Worm (Caenorhabditis elegans): ENCODE measurements around the gene gphr-1.
A peak's percentile ranks its signal among the peaks of the same experiment; 100 is the strongest.

The gphr-1 gene

ce11 chrIII:12186111-12186510, 32.7 kb upstream of the gphr-1 start, which contains the start of gene lury-1:
Gene lury-1, plus strand, starts transcription at chrIII:12186411.
- TF ChIP-seq Y53F4B.3 (GFP tag; IDR thresholded peaks at IDR 0.05) (no peak), nhr-80 (tag; optimal IDR thresholded peaks at IDR 0.05) (no peak), hmg-1.2 (GFP tag; IDR thresholded peaks at IDR 0.05) (no peak), aptf-2 (GFP tag; conservative IDR thresholded peaks at IDR 0.05) (no peak), ZK185.1 (tag; optimal IDR thresholded peaks at IDR 0.05; ENCODE audit: poor library complexity, severe bottlenecking) (no peak), hlh-26 (GFP tag; conservative IDR thresholded peaks at IDR 0.05) (no peak), mxl-1 (tag; optimal IDR thresholded peaks at IDR 0.05) (no peak), pbrm-1 (GFP tag; IDR thresholded peaks at IDR 0.05) (no peak), nfya-1 (tag; optimal IDR thresholded peaks at IDR 0.05; ENCODE audit: borderline replicate concordance, insufficient read depth) (no peak), bed-2 (GFP tag; IDR thresholded peaks at IDR 0.05) (no peak), sptf-2 (GFP tag; optimal IDR thresholded peaks at IDR 0.05) (no peak), zfh-2 (GFP tag; conservative IDR thresholded peaks at IDR 0.05) (no peak), ccch-3 (GFP tag; optimal IDR thresholded peaks at IDR 0.05) (no peak), bed-1 (GFP tag; IDR thresholded peaks at IDR 0.05) (no peak), F49E8.2 (tag; optimal IDR thresholded peaks at IDR 0.05; ENCODE audit: insufficient read depth) (no peak)

ce11 chrIII:12188236-12188635, 30.6 kb upstream of the gphr-1 start:
- no peak for TF ChIP-seq lin-40 (tag; optimal IDR thresholded peaks at IDR 0.05)
- TF ChIP-seq egl-18 (GFP tag; IDR thresholded peaks at IDR 0.05), result no peak
- TF ChIP-seq gei-17 (GFP tag; optimal IDR thresholded peaks at IDR 0.05), result no peak
- TF ChIP-seq ztf-6 (GFP tag; IDR thresholded peaks at IDR 0.05), result no peak
- TF ChIP-seq snpc-1.1 (tag; optimal IDR thresholded peaks at IDR 0.05; ENCODE audit: insufficient read depth), result no peak
- TF ChIP-seq nhr-80 (tag; optimal IDR thresholded peaks at IDR 0.05), result no peak
- no peak for TF ChIP-seq let-526 (GFP tag; IDR thresholded peaks at IDR 0.05)
- TF ChIP-seq rec-8 (tag; optimal IDR thresholded peaks at IDR 0.05), result no peak
- no peak for TF ChIP-seq B0019.2 (GFP tag; conservative IDR thresholded peaks at IDR 0.05)
- no peak for TF ChIP-seq rpc-1 (optimal IDR thresholded peaks at IDR 0.05)
- TF ChIP-seq rpc-1 (tag; optimal IDR thresholded peaks at IDR 0.05), result no peak
- TF ChIP-seq B0261.1 (tag; optimal IDR thresholded peaks at IDR 0.05), result no peak
- no peak for TF ChIP-seq F52B5.7 (tag; optimal IDR thresholded peaks at IDR 0.05)
- no peak for TF ChIP-seq madf-3 (GFP tag; IDR thresholded peaks at IDR 0.05)
- TF ChIP-seq pbrm-1 (GFP tag; IDR thresholded peaks at IDR 0.05), result no peak
- no peak for TF ChIP-seq hlh-26 (GFP tag; conservative IDR thresholded peaks at IDR 0.05)
- no peak for TF ChIP-seq hmg-20 (GFP tag; IDR thresholded peaks at IDR 0.05)
- no peak for TF ChIP-seq sptf-2 (GFP tag; optimal IDR thresholded peaks at IDR 0.05)
- TF ChIP-seq B0336.3 (GFP tag; IDR thresholded peaks at IDR 0.05), result no peak
- no peak for TF ChIP-seq ztf-26 (tag; optimal IDR thresholded peaks at IDR 0.05)

ce11 chrIII:12192589-12192988, 26.3 kb upstream of the gphr-1 start:
- TF ChIP-seq nfyb-1 (GFP tag; IDR thresholded peaks at IDR 0.05), result 0 out of 2 replicates have a peak, but pooled peaks have one; percentile 55
- peak; percentile 27; the same call in 1 of the 2 replicates for TF ChIP-seq D2030.7 (GFP tag; IDR thresholded peaks at IDR 0.05)
- 0 out of 2 replicates have a peak, but pooled peaks have one; percentile 67 for TF ChIP-seq lin-26 (GFP tag; IDR thresholded peaks at IDR 0.05)
- peak; percentile 46 for TF ChIP-seq B0261.1 (tag; optimal IDR thresholded peaks at IDR 0.05)
- TF ChIP-seq tbp1 (GFP tag; optimal IDR thresholded peaks at IDR 0.05), result peak; percentile 76
- TF ChIP-seq rpc-1 (optimal IDR thresholded peaks at IDR 0.05), result peak; percentile 9
- peak; percentile 68 for TF ChIP-seq rpc-1 (tag; optimal IDR thresholded peaks at IDR 0.05)

Data from whole organism, young adult.